Fruit fly (Drosophila melanogaster): ENCODE data around the gene corolla.

Gene corolla

dm6 chrX:17679642-17680571 lies 48.1 kb upstream of the corolla start (continued):
- TF ChIP-seq dsx (GFP tag; optimal IDR thresholded peaks at IDR 0.05; ENCODE audit: poor library complexity, severe bottlenecking) (peak; percentile 9), vri (GFP tag; optimal IDR thresholded peaks at IDR 0.05) (no peak), Hr38 (GFP tag; optimal IDR thresholded peaks at IDR 0.05) (no peak), acj6 (GFP tag; optimal IDR thresholded peaks at IDR 0.05) (peak; percentile 51), salr (GFP tag; optimal IDR thresholded peaks at IDR 0.05) (peak in 1 of 2 experiments; percentile 34), CG11294 (GFP tag; IDR thresholded peaks at IDR 0.05) (no peak), achi (GFP tag; optimal IDR thresholded peaks at IDR 0.05) (peak; percentile 56), CG7368 (GFP tag; optimal IDR thresholded peaks at IDR 0.05) (no peak), CG6854 (GFP tag; optimal IDR thresholded peaks at IDR 0.05) (no peak), CG8119 (GFP tag; IDR thresholded peaks at IDR 0.05) (peak; percentile 25; the same call in 1 of the 3 replicates)

- peak; percentile 54 for TF ChIP-seq CG10669 (GFP tag; optimal IDR thresholded peaks at IDR 0.05)
- TF ChIP-seq CG6792 (GFP tag; optimal IDR thresholded peaks at IDR 0.05): peak; percentile 57
- no peak for TF ChIP-seq Lpt (GFP tag; optimal IDR thresholded peaks at IDR 0.05)
- TF ChIP-seq CG8319 (GFP tag; optimal IDR thresholded peaks at IDR 0.05): peak; percentile 34
- TF ChIP-seq CG6276 (GFP tag; optimal IDR thresholded peaks at IDR 0.05): no peak
- peak; percentile 68 for TF ChIP-seq Eip75B (GFP tag; optimal IDR thresholded peaks at IDR 0.05)
- no peak for TF ChIP-seq dac (GFP tag; optimal IDR thresholded peaks at IDR 0.05)
- TF ChIP-seq CG9139 (GFP tag; optimal IDR thresholded peaks at IDR 0.05): no peak
- TF ChIP-seq CG11902 (GFP tag; optimal IDR thresholded peaks at IDR 0.05): peak; percentile 48
- peak; percentile 14 for TF ChIP-seq CG31627 (GFP tag; optimal IDR thresholded peaks at IDR 0.05)
- peak; percentile 64 for TF ChIP-seq Met (GFP tag; optimal IDR thresholded peaks at IDR 0.05)
- TF ChIP-seq Hr39 (GFP tag; optimal IDR thresholded peaks at IDR 0.05): peak; percentile 39
- TF ChIP-seq acj6 (GFP tag; optimal IDR thresholded peaks at IDR 0.05): peak; percentile 50
- no peak for TF ChIP-seq Hr38 (GFP tag; optimal IDR thresholded peaks at IDR 0.05)
- peak; percentile 53; the same call in 1 of the 3 replicates for TF ChIP-seq CG6163 (GFP tag; IDR thresholded peaks at IDR 0.05)
- peak; percentile 48 for TF ChIP-seq Sox15 (GFP tag; optimal IDR thresholded peaks at IDR 0.05)
- TF ChIP-seq topi (GFP tag; optimal IDR thresholded peaks at IDR 0.05): peak; percentile 65
- TF ChIP-seq CG11294 (GFP tag; IDR thresholded peaks at IDR 0.05): no peak
- TF ChIP-seq salr (GFP tag; optimal IDR thresholded peaks at IDR 0.05): peak in 1 of 2 experiments; percentile 18
- no peak for TF ChIP-seq fkh (GFP tag; optimal IDR thresholded peaks at IDR 0.05)
- peak; percentile 37 for TF ChIP-seq cyc (GFP tag; optimal IDR thresholded peaks at IDR 0.05)
- TF ChIP-seq Sox102F (GFP tag; optimal IDR thresholded peaks at IDR 0.05): peak; percentile 18
- peak; percentile 66; the same call in 2 of the 3 replicates for TF ChIP-seq CG8119 (GFP tag; IDR thresholded peaks at IDR 0.05)
- no peak for TF ChIP-seq Ets21C (GFP tag; optimal IDR thresholded peaks at IDR 0.05)
- peak; percentile 55 for TF ChIP-seq CG11762 (GFP tag; optimal IDR thresholded peaks at IDR 0.05; ENCODE audit: insufficient read depth)
- peak; percentile 17 for TF ChIP-seq CG4318 (GFP tag; optimal IDR thresholded peaks at IDR 0.05)
- peak; percentile 45 for TF ChIP-seq net (GFP tag; optimal IDR thresholded peaks at IDR 0.05)
- peak; percentile 18 for TF ChIP-seq dsx (GFP tag; optimal IDR thresholded peaks at IDR 0.05; ENCODE audit: poor library complexity, severe bottlenecking)
- no peak for TF ChIP-seq CG16779 (tag; optimal IDR thresholded peaks at IDR 0.05)
- peak; percentile 65 for TF ChIP-seq esn (GFP tag; optimal IDR thresholded peaks at IDR 0.05)
- TF ChIP-seq eg (GFP tag; IDR thresholded peaks at IDR 0.05): peak; percentile 62; the same call in 1 of the 3 replicates
- TF ChIP-seq CG7368 (GFP tag; optimal IDR thresholded peaks at IDR 0.05): peak; percentile 50
- peak; percentile 43 for TF ChIP-seq CG6808 (GFP tag; optimal IDR thresholded peaks at IDR 0.05)
- TF ChIP-seq CG1621 (tag; optimal IDR thresholded peaks at IDR 0.05): no peak
- peak; percentile 26 for TF ChIP-seq spab (GFP tag; optimal IDR thresholded peaks at IDR 0.05)
- TF ChIP-seq CG6854 (GFP tag; optimal IDR thresholded peaks at IDR 0.05): no peak
- peak; percentile 48 for TF ChIP-seq CG8632 (GFP tag; optimal IDR thresholded peaks at IDR 0.05)
- no peak for TF ChIP-seq fd85E (GFP tag; optimal IDR thresholded peaks at IDR 0.05)
- TF ChIP-seq Sox14 (GFP tag; optimal IDR thresholded peaks at IDR 0.05): peak; percentile 2
- TF ChIP-seq ss (GFP tag; optimal IDR thresholded peaks at IDR 0.05): peak; percentile 17 to 30
- peak; percentile 88 for TF ChIP-seq Eip78C (GFP tag)
- peak; percentile 53 for TF ChIP-seq OdsH (GFP tag; optimal IDR thresholded peaks at IDR 0.05)
These were observed 46.3 kb upstream of the corolla start for dm6 chrX:17677953-17678668.
